Worm (Caenorhabditis elegans): ENCODE measurements around the gene F53F4.4.

F53F4.4 gene

DNA sequence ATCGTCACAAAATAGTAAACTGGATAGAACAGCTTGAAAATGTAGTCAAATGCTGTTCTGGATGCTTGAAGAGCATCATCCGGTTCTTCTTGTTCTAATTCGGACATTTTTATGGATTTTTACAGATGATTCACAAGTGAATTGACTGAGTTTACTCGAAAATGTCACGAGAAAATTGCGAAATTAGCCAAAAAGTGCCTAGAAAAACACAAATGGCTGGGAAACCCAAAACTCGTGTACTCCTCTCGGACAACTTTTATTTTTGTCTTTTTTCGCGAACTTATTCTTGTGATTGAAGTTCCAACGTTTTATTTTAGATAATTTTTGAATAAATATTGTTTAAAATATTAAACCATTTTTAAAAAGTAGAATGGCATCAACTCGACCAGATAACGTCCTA is 41.6 kb upstream of the F53F4.4 start, which contains the start of the genes C56A3.4 and C56A3.5 (continued):
- peak; percentile 61 for TF ChIP-seq dpl-1 (GFP tag; optimal IDR thresholded peaks at IDR 0.05)
- TF ChIP-seq lsy-2 (tag; optimal IDR thresholded peaks at IDR 0.05) = peak in 1 of 2 experiments; percentile 78
- TF ChIP-seq dmd-9 (GFP tag; IDR thresholded peaks at IDR 0.05) = no peak
- no peak for TF ChIP-seq daf-19 (GFP tag; conservative IDR thresholded peaks at IDR 0.05)
- TF ChIP-seq zip-11 (GFP tag; IDR thresholded peaks at IDR 0.05) = no peak
- TF ChIP-seq dmd-6 (GFP tag; IDR thresholded peaks at IDR 0.05) = no peak
- TF ChIP-seq duxl-1 (tag; optimal IDR thresholded peaks at IDR 0.05; ENCODE audit: poor library complexity) = no peak
- TF ChIP-seq hlh-11 (tag; optimal IDR thresholded peaks at IDR 0.05) = no peak

DNA sequence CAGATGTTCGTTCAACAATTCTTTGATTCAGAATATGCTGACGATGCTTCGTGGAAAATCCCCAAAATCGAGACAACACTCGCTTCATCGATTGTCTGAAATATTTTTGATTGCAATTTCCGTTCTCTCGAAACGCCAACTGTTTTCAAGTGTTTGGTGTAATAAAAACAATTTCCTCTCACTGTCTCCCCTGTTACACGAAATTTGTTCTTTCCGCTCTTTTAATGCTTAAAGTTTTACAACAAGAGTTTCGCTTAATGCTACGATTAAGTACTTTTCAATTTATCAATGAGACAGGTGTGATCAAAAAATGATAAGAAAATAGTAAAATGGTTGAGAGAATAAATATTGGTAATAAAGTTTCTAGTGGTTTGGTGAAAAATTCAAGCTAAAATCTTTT is 36.9 kb upstream of the F53F4.4 start, which contains the start of gene C56A3.6:
TSS of gene C56A3.6 (minus strand) at position 101 of the 400 bp plus-strand sequence.
- TF ChIP-seq zag-1 (tag; optimal IDR thresholded peaks at IDR 0.05) = no peak
- no peak for TF ChIP-seq nhr-48 (tag; optimal IDR thresholded peaks at IDR 0.05)

DNA sequence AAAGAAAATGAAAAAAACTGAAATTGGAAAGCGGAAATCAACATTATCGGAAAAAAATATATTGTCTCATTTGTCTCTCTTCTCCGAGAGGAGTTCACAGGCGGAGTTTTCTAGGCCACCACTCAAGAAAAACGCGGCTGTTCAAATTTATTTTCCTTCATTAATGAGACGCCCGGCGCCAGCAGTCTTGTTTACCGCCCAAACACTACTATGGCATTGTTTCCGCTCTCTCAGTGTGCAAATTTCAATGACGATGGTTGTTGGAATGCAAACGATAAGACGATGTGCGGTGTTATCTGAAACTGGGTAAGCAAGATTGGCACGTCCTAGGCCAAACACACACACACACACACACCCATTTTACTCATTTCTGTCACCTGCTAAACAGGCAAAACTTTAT is 36.4 kb upstream of the F53F4.4 start, which contains the start of gene cav-2:
TSS of gene cav-2 (plus strand) at position 359 of the 400 bp plus-strand sequence.
- TF ChIP-seq F10B5.3 (tag; optimal IDR thresholded peaks at IDR 0.05) (no peak), dmd-8 (GFP tag; IDR thresholded peaks at IDR 0.05) (no peak), gei-8 (GFP tag; optimal IDR thresholded peaks at IDR 0.05) (peak; percentile 70), hlh-30 (tag; optimal IDR thresholded peaks at IDR 0.05; ENCODE audit: insufficient read depth) (peak; percentile 69), mxl-3 (GFP tag; optimal IDR thresholded peaks at IDR 0.05) (peak; percentile 21), nhr-28 (tag; optimal IDR thresholded peaks at IDR 0.05) (peak; percentile 79), ceh-20 (GFP tag; IDR thresholded peaks at IDR 0.05) (0 out of 2 replicates have a peak, but pooled peaks have one; percentile 37), dve-1 (tag; optimal IDR thresholded peaks at IDR 0.05; ENCODE audit: insufficient read depth) (peak; percentile 79), tra-1 (GFP tag; IDR thresholded peaks at IDR 0.05) (peak; percentile 81), madf-9 (GFP tag; conservative IDR thresholded peaks at IDR 0.05) (peak; percentile 76), nhr-41 (GFP tag; IDR thresholded peaks at IDR 0.05) (peak; percentile 11; the same call in 1 of the 2 replicates), skn-1 (tag; optimal IDR thresholded peaks at IDR 0.05) (no peak), unc-130 (GFP tag; optimal IDR thresholded peaks at IDR 0.05) (peak; percentile 97), mes-2 (tag; optimal IDR thresholded peaks at IDR 0.05; ENCODE audit: poor library complexity, severe bottlenecking) (peak; percentile 99), ceh-82 (tag; optimal IDR thresholded peaks at IDR 0.05) (no peak), lin-29 (GFP tag; IDR thresholded peaks at IDR 0.05) (no peak), nhr-25 (tag; optimal IDR thresholded peaks at IDR 0.05; ENCODE audit: borderline replicate concordance, insufficient read depth) (peak; percentile 28), pqm-1 (tag; optimal IDR thresholded peaks at IDR 0.05) (peak; percentile 94), ztf-11 (tag; optimal IDR thresholded peaks at IDR 0.05) (no peak), dmd-9 (GFP tag; IDR thresholded peaks at IDR 0.05) (peak; percentile 86; the same call in 1 of the 2 replicates), spr-1 (tag; optimal IDR thresholded peaks at IDR 0.05) (no peak), unc-39 (tag; optimal IDR thresholded peaks at IDR 0.05) (no peak), duxl-1 (tag; optimal IDR thresholded peaks at IDR 0.05; ENCODE audit: poor library complexity) (peak; percentile 44), madf-5 (GFP tag; IDR thresholded peaks at IDR 0.05) (peak in 1 of 2 experiments; percentile 8; a peak in 1 of 4 replicates), lin-1 (GFP tag; IDR thresholded peaks at IDR 0.05) (peak; percentile 81), T20F7.1 (GFP tag; optimal IDR thresholded peaks at IDR 0.05) (peak; percentile 80), hlh-11 (tag; optimal IDR thresholded peaks at IDR 0.05) (peak; percentile 84), arid-1 (GFP tag; conservative IDR thresholded peaks at IDR 0.05) (no peak), aha-1 (tag) (peak; percentile 98), mep-1 (tag; optimal IDR thresholded peaks at IDR 0.05) (peak; percentile 71), saeg-2 (GFP tag; IDR thresholded peaks at IDR 0.05) (0 out of 2 replicates have a peak, but pooled peaks have one; percentile 36), D1046.2 (GFP tag; IDR thresholded peaks at IDR 0.05) (no peak), set-16 (GFP tag; IDR thresholded peaks at IDR 0.05) (no peak), vab-7 (GFP tag; IDR thresholded peaks at IDR 0.05) (no peak), dpl-1 (GFP tag; optimal IDR thresholded peaks at IDR 0.05) (peak; percentile 97), fkh-10 (GFP tag; optimal IDR thresholded peaks at IDR 0.05) (no peak), daf-8 (GFP tag; IDR thresholded peaks at IDR 0.05) (no peak), nhr-11 (tag; optimal IDR thresholded peaks at IDR 0.05) (no peak), dmd-6 (GFP tag; IDR thresholded peaks at IDR 0.05) (peak; percentile 86), egl-43 (GFP tag; IDR thresholded peaks at IDR 0.05) (no peak), Y5F2A.4 (GFP tag; optimal IDR thresholded peaks at IDR 0.05) (no peak)
